In genomic region chr2L:9168014-9168651, dm6 we compare ENCODE assay signal across 1 fruit fly cellular context.
TF ChIP-seq lines count a peak whose summit lies in the region.

No protein-coding gene starts in this region.

TF ChIP-seq in whole organism, embryonic, 481 proteins besides CTCF, POLR2A, EP300 and RAD21 (continued from another document):
- TF ChIP-seq Oaz (GFP tag; IDR thresholded peaks at IDR 0.05; lab: Robert Waterston, UW): peak; percentile 57; the same call in 1 of the 2 replicates
- no peak for TF ChIP-seq hth (optimal IDR thresholded peaks at IDR 0.05; lab: Kevin White, UChicago)
- TF ChIP-seq CG17612 (GFP tag; IDR thresholded peaks at IDR 0.05; lab: Robert Waterston, UW): peak; percentile 44
- TF ChIP-seq CG31224 (GFP tag; IDR thresholded peaks at IDR 0.05; lab: Robert Waterston, UW): peak; percentile 52; the same call in 1 of the 2 replicates
- TF ChIP-seq Max (GFP tag; optimal IDR thresholded peaks at IDR 0.05; lab: Kevin White, UChicago): peak; percentile 51
- TF ChIP-seq CG4404 (GFP tag; IDR thresholded peaks at IDR 0.05; lab: Robert Waterston, UW): 0 out of 2 replicates have a peak, but pooled peaks have one; percentile 14
- TF ChIP-seq MBD-R2 (GFP tag; IDR thresholded peaks at IDR 0.05; lab: Robert Waterston, UW): peak; percentile 9; the same call in 1 of the 2 replicates
- TF ChIP-seq gsb-n (tag; optimal IDR thresholded peaks at IDR 0.05; lab: Kevin White, UChicago): peak; percentile 57
- peak; percentile 26 for TF ChIP-seq HmgZ (tag; optimal IDR thresholded peaks at IDR 0.05; lab: Kevin White, UChicago)
- TF ChIP-seq nmo (GFP tag; optimal IDR thresholded peaks at IDR 0.05; lab: Kevin White, UChicago): peak; percentile 73
- peak; percentile 43; the same call in 1 of the 2 replicates for TF ChIP-seq CG32767 (GFP tag; IDR thresholded peaks at IDR 0.05; lab: Robert Waterston, UW)
- no peak for TF ChIP-seq da (GFP tag; optimal IDR thresholded peaks at IDR 0.05; lab: Kevin White, UChicago)
- peak; percentile 31 for TF ChIP-seq CG6683 (GFP tag; optimal IDR thresholded peaks at IDR 0.05; lab: Kevin White, UChicago)
- peak; percentile 72 for TF ChIP-seq sob (GFP tag; IDR thresholded peaks at IDR 0.05; lab: Robert Waterston, UW)
- no peak for TF ChIP-seq dm (GFP tag; optimal IDR thresholded peaks at IDR 0.05; lab: Kevin White, UChicago)
- no peak for TF ChIP-seq Nf-YB (GFP tag; optimal IDR thresholded peaks at IDR 0.05; lab: Kevin White, UChicago)
- TF ChIP-seq Pdp1 (GFP tag; optimal IDR thresholded peaks at IDR 0.05; lab: Kevin White, UChicago): peak; percentile 9 to 24
- no peak for TF ChIP-seq CG31365 (tag; optimal IDR thresholded peaks at IDR 0.05; lab: Kevin White, UChicago)
- no peak for TF ChIP-seq fu2 (GFP tag; optimal IDR thresholded peaks at IDR 0.05; lab: Kevin White, UChicago)
- TF ChIP-seq Meics (GFP tag; optimal IDR thresholded peaks at IDR 0.05; lab: Kevin White, UChicago): peak; percentile 68
- TF ChIP-seq ftz-f1 (GFP tag; optimal IDR thresholded peaks at IDR 0.05; lab: Kevin White, UChicago): no peak
- TF ChIP-seq CG10431 (GFP tag; optimal IDR thresholded peaks at IDR 0.05; lab: Kevin White, UChicago): no peak
- no peak for TF ChIP-seq CG8765 (GFP tag; IDR thresholded peaks at IDR 0.05; lab: Robert Waterston, UW)
- TF ChIP-seq CG2889 (GFP tag; IDR thresholded peaks at IDR 0.05; lab: Robert Waterston, UW): peak; percentile 47; the same call in 2 of the 3 replicates
- TF ChIP-seq ATbp (GFP tag; optimal IDR thresholded peaks at IDR 0.05; lab: Kevin White, UChicago): peak; percentile 75
- TF ChIP-seq slp2 (GFP tag; optimal IDR thresholded peaks at IDR 0.05; lab: Kevin White, UChicago): no peak
- no peak for TF ChIP-seq pzg (GFP tag; optimal IDR thresholded peaks at IDR 0.05; lab: Kevin White, UChicago)
- TF ChIP-seq CG7786 (GFP tag; optimal IDR thresholded peaks at IDR 0.05; lab: Kevin White, UChicago): peak; percentile 18
- peak; percentile 29 for TF ChIP-seq CG13894 (tag; optimal IDR thresholded peaks at IDR 0.05; lab: Kevin White, UChicago)
- peak; percentile 64; the same call in 1 of the 2 replicates for TF ChIP-seq CG11085 (GFP tag; IDR thresholded peaks at IDR 0.05; lab: Robert Waterston, UW)
- TF ChIP-seq CG4820 (GFP tag; optimal IDR thresholded peaks at IDR 0.05; lab: Kevin White, UChicago): peak; percentile 62
- TF ChIP-seq danr (GFP tag; IDR thresholded peaks at IDR 0.05; lab: Robert Waterston, UW): 0 out of 2 replicates have a peak, but pooled peaks have one; percentile 28
- TF ChIP-seq zfh2 (GFP tag; optimal IDR thresholded peaks at IDR 0.05; lab: Kevin White, UChicago): no peak
- peak; percentile 21 for TF ChIP-seq pho (GFP tag; optimal IDR thresholded peaks at IDR 0.05; lab: Kevin White, UChicago)
- TF ChIP-seq CG30020 (tag; optimal IDR thresholded peaks at IDR 0.05; lab: Kevin White, UChicago): no peak
- TF ChIP-seq Dref (GFP tag; IDR thresholded peaks at IDR 0.05; lab: Robert Waterston, UW): no peak
